Worm (Caenorhabditis elegans): ENCODE results near the gene fbxa-114.

fbxa-114 gene

ce11 chrV:20163105-20163449 is 38.3 kb upstream of the fbxa-114 start:
- TF ChIP-seq nhr-67 (tag; optimal IDR thresholded peaks at IDR 0.05), result no peak
- peak; percentile 77 for TF ChIP-seq ama-1 (optimal IDR thresholded peaks at IDR 0.05)

ce11 chrV:20164059-20164892 is 37.1 kb upstream of the fbxa-114 start, which contains the start of gene F19B2.5:
F19B2.5 (minus strand) TSS chrV:20164165.
- TF ChIP-seq nhr-12 (tag; optimal IDR thresholded peaks at IDR 0.05) (no peak), pha-4 (tag; optimal IDR thresholded peaks at IDR 0.05) (peak; percentile 43), jun-1 (tag; optimal IDR thresholded peaks at IDR 0.05) (peak; percentile 74), nhr-237 (tag; optimal IDR thresholded peaks at IDR 0.05) (no peak), nhr-28 (tag; optimal IDR thresholded peaks at IDR 0.05) (no peak), nhr-23 (tag; optimal IDR thresholded peaks at IDR 0.05) (no peak), fkh-2 (tag; optimal IDR thresholded peaks at IDR 0.05) (no peak), nhr-43 (tag; optimal IDR thresholded peaks at IDR 0.05; ENCODE audit: poor library complexity, severe bottlenecking) (no peak), unc-39 (tag; optimal IDR thresholded peaks at IDR 0.05) (no peak), daf-12 (tag; optimal IDR thresholded peaks at IDR 0.05) (no peak), fkh-10 (GFP tag; optimal IDR thresholded peaks at IDR 0.05) (no peak), zag-1 (tag; optimal IDR thresholded peaks at IDR 0.05) (no peak), nfya-1 (tag; optimal IDR thresholded peaks at IDR 0.05; ENCODE audit: insufficient read depth) (peak; percentile 13), nhr-11 (tag; optimal IDR thresholded peaks at IDR 0.05) (no peak), ceh-28 (tag; optimal IDR thresholded peaks at IDR 0.05) (no peak), ZK546.5 (tag; optimal IDR thresholded peaks at IDR 0.05) (no peak), nhr-77 (tag; optimal IDR thresholded peaks at IDR 0.05) (no peak), lin-39 (tag; optimal IDR thresholded peaks at IDR 0.05) (no peak), mml-1 (tag; optimal IDR thresholded peaks at IDR 0.05) (no peak), hmg-11 (tag; optimal IDR thresholded peaks at IDR 0.05) (no peak), egl-27 (tag; optimal IDR thresholded peaks at IDR 0.05) (no peak), eor-1 (tag; optimal IDR thresholded peaks at IDR 0.05) (no peak), ceh-16 (tag; optimal IDR thresholded peaks at IDR 0.05) (no peak), fos-1 (tag; optimal IDR thresholded peaks at IDR 0.05) (peak; percentile 8), pqm-1 (tag; optimal IDR thresholded peaks at IDR 0.05) (peak; percentile 73), lin-15B (tag; optimal IDR thresholded peaks at IDR 0.05) (no peak), elt-3 (tag; optimal IDR thresholded peaks at IDR 0.05) (no peak), skn-1 (tag; optimal IDR thresholded peaks at IDR 0.05) (no peak), ama-1 (optimal IDR thresholded peaks at IDR 0.05) (peak; percentile 89), ztf-4 (tag; optimal IDR thresholded peaks at IDR 0.05) (no peak), R02D3.7 (tag; optimal IDR thresholded peaks at IDR 0.05) (no peak), nhr-76 (tag; optimal IDR thresholded peaks at IDR 0.05) (no peak), nhr-67 (tag; optimal IDR thresholded peaks at IDR 0.05) (no peak), lsy-12 (tag; optimal IDR thresholded peaks at IDR 0.05) (peak; percentile 77), elt-2 (tag; optimal IDR thresholded peaks at IDR 0.05) (peak; percentile 99), aly-2 (tag; optimal IDR thresholded peaks at IDR 0.05) (no peak), nhr-25 (tag; optimal IDR thresholded peaks at IDR 0.05) (no peak), elt-1 (tag; optimal IDR thresholded peaks at IDR 0.05) (no peak), ceh-82 (tag; optimal IDR thresholded peaks at IDR 0.05) (no peak), snpc-4 (tag; optimal IDR thresholded peaks at IDR 0.05) (no peak), sea-2 (GFP tag; optimal IDR thresholded peaks at IDR 0.05) (no peak), ceh-9 (tag; optimal IDR thresholded peaks at IDR 0.05) (no peak), ztf-11 (tag; optimal IDR thresholded peaks at IDR 0.05) (no peak), mdl-1 (tag; optimal IDR thresholded peaks at IDR 0.05) (no peak), tbx-2 (tag; optimal IDR thresholded peaks at IDR 0.05) (no peak), unc-62 (GFP tag; optimal IDR thresholded peaks at IDR 0.05) (no peak), egl-5 (tag; optimal IDR thresholded peaks at IDR 0.05) (no peak)

Measured in whole organism, L3 larva.